Fruit fly (Drosophila melanogaster): ENCODE measurements around the gene CG32708.

The CG32708 gene

DNA sequence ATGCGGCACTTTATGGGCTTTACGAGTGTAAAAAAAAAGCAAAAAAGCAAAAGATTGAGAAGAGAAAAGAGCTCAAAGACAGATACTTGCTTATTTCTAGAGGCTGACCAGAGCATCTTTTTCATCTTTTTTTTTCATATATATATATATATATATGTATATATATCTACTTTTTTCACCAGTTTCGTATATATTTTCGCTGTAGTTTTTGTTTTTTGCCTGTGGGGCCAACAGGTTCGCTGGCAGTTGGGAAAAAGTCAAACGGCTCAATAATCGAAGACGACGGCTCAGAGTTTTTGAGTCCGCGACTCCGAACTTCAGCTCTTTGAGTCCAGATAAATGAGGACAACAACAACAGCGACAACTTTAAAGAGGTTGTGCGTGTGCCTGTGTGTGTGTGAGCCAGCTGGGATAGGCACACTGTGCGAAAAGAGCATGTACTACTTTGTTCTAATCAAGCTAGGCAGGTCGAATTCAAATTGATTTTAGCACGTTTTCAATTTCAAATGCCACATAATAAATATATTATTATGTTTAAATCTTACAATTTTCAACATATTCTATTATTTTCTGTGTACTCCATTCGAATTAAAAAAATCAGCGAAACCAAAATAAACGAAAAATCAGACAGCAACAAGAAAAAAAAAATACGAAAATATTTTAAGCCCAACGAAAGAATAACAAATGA, 18.8 kb upstream of the CG32708 start (continued):
- TF ChIP-seq cyc (GFP tag; optimal IDR thresholded peaks at IDR 0.05) (peak; percentile 77), Hr39 (GFP tag; optimal IDR thresholded peaks at IDR 0.05) (peak; percentile 60), CG9139 (GFP tag; optimal IDR thresholded peaks at IDR 0.05) (peak; percentile 42), achi (GFP tag; optimal IDR thresholded peaks at IDR 0.05) (peak; percentile 83), net (GFP tag; optimal IDR thresholded peaks at IDR 0.05) (peak; percentile 84), CG11294 (GFP tag; IDR thresholded peaks at IDR 0.05) (peak; percentile 32; the same call in 1 of the 2 replicates), Met (GFP tag; optimal IDR thresholded peaks at IDR 0.05) (peak; percentile 86), Blimp-1 (GFP tag; optimal IDR thresholded peaks at IDR 0.05) (peak; percentile 56), CG10631 (GFP tag; optimal IDR thresholded peaks at IDR 0.05) (peak; percentile 84)

DNA sequence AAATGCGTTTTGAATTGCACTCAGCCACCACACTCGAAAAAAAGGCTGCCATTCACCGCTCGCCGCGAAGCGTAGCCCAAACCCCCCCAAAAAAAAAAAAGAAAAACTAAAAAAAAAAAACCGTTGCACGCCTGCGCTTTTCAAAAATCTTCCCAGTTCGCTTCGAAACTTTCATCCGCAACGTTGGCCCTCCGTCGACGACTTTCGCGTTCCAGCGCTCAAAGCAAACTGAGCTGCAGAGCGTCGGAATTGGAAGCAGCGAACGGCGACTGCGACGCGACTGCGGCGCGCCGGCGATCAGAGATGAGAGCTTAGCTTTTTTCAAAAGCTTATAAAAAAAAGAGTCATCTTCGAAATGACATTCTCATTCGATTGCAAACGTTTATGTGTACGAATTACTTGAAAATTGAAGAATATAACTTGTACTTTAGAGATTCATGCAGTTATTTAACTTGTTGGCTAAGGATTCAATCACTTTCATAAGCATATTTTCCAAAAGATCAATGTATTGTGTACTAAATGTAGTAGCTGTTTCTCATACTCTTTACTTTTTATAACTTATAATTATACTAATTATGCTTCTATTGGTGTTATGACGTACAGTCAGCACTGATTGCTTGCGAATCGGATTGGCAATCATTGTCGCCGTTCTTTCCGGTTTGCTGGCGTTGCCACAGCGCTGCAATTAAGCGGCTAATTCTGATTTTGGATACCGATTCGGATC, 17.8 kb upstream of the CG32708 start, which contains the start of gene CG15365:
CG15365 (minus strand) TSS at position 230 of the 724 bp plus-strand sequence.
- TF ChIP-seq lz (GFP tag; optimal IDR thresholded peaks at IDR 0.05) (peak; percentile 30), CG3919 (GFP tag; optimal IDR thresholded peaks at IDR 0.05) (peak; percentile 7), dac (GFP tag; optimal IDR thresholded peaks at IDR 0.05) (peak; percentile 32), CG6163 (GFP tag; IDR thresholded peaks at IDR 0.05) (peak; percentile 29; the same call in 1 of the 3 replicates), CG32006 (GFP tag; optimal IDR thresholded peaks at IDR 0.05) (peak; percentile 47), Eip75B (GFP tag; optimal IDR thresholded peaks at IDR 0.05) (no peak), svp (GFP tag) (peak; percentile 80), CG11902 (GFP tag; optimal IDR thresholded peaks at IDR 0.05) (no peak), Met (GFP tag; optimal IDR thresholded peaks at IDR 0.05) (peak; percentile 41), ss (GFP tag; optimal IDR thresholded peaks at IDR 0.05) (no peak), CG6792 (GFP tag; optimal IDR thresholded peaks at IDR 0.05) (peak; percentile 40), cyc (GFP tag; optimal IDR thresholded peaks at IDR 0.05) (no peak), fd59A (GFP tag; optimal IDR thresholded peaks at IDR 0.05) (peak; percentile 5), Sox102F (GFP tag; optimal IDR thresholded peaks at IDR 0.05) (peak; percentile 52), CG16779 (tag; optimal IDR thresholded peaks at IDR 0.05) (no peak), CG6854 (GFP tag; optimal IDR thresholded peaks at IDR 0.05) (no peak), acj6 (GFP tag; optimal IDR thresholded peaks at IDR 0.05) (peak; percentile 38), fd85E (GFP tag; optimal IDR thresholded peaks at IDR 0.05) (no peak), Sox15 (GFP tag; optimal IDR thresholded peaks at IDR 0.05) (peak; percentile 1), spab (GFP tag; optimal IDR thresholded peaks at IDR 0.05) (no peak), pdm3 (GFP tag; optimal IDR thresholded peaks at IDR 0.05) (peak; percentile 51), Hr39 (GFP tag; optimal IDR thresholded peaks at IDR 0.05) (peak; percentile 23), achi (GFP tag; optimal IDR thresholded peaks at IDR 0.05) (peak; percentile 40), OdsH (GFP tag; optimal IDR thresholded peaks at IDR 0.05) (peak; percentile 42), esn (GFP tag; optimal IDR thresholded peaks at IDR 0.05) (peak; percentile 66), Ets21C (GFP tag; optimal IDR thresholded peaks at IDR 0.05) (peak; percentile 7), CG3032 (tag; optimal IDR thresholded peaks at IDR 0.05) (peak; percentile 29), dsx (GFP tag; optimal IDR thresholded peaks at IDR 0.05; ENCODE audit: poor library complexity, severe bottlenecking) (peak; percentile 9), Smox (GFP tag; optimal IDR thresholded peaks at IDR 0.05) (peak; percentile 66), CG10631 (GFP tag; optimal IDR thresholded peaks at IDR 0.05) (peak; percentile 20), eg (GFP tag; IDR thresholded peaks at IDR 0.05) (peak; percentile 43; the same call in 2 of the 3 replicates), CG4318 (GFP tag; optimal IDR thresholded peaks at IDR 0.05) (peak; percentile 2), Eip78C (GFP tag) (peak; percentile 79), salr (GFP tag; optimal IDR thresholded peaks at IDR 0.05) (peak; percentile 9 to 16), CG15336 (GFP tag; IDR thresholded peaks at IDR 0.05) (peak; percentile 39; the same call in 1 of the 2 replicates), fkh (GFP tag; optimal IDR thresholded peaks at IDR 0.05) (no peak), topi (GFP tag; optimal IDR thresholded peaks at IDR 0.05) (peak; percentile 34), CG6808 (GFP tag; optimal IDR thresholded peaks at IDR 0.05) (no peak), vri (GFP tag; optimal IDR thresholded peaks at IDR 0.05) (no peak), CG31627 (GFP tag; optimal IDR thresholded peaks at IDR 0.05) (peak; percentile 45)

Measured in whole organism, prepupa.